Worm (Caenorhabditis elegans) whole organism, young adult: Measurements from ENCODE around the gene F42H10.2.

ENCODE experiments used
- B0336.3 ChIP-seq: fragments of 200-800 bp; sonication (Bioruptor generic); IDR thresholded peaks from 2 replicates; pipeline ENCODE4 v1.3.6; 2022; ENCODE audit warnings: missing genetic modification characterization, missing compliant biosample characterization
- F57A8.1 ChIP-seq: fragments of 200-800 bp; sonication (Bioruptor generic); optimal IDR thresholded peaks from 2 replicates; lab custom pipeline; 2018; ENCODE audit warnings: mild to moderate bottlenecking, missing genetic modification characterization, moderate library complexity, missing compliant biosample characterization
- F57C9.4 ChIP-seq: sonication (generic microtip); optimal IDR thresholded peaks from 2 replicates; lab custom pipeline; 2017; ENCODE audit warnings: mild to moderate bottlenecking, missing genetic modification characterization, missing compliant biosample characterization
- Y53F4B.3 ChIP-seq: fragments of 200-800 bp; sonication (Bioruptor generic); IDR thresholded peaks from 2 replicates; pipeline ENCODE4 v1.3.6; 2022; ENCODE audit warnings: missing genetic modification reagents, missing genetic modification characterization, missing compliant biosample characterization
- Y79H2A.3 ChIP-seq: fragments of 200-800 bp; sonication (Bioruptor generic); conservative IDR thresholded peaks from 2 replicates; pipeline ENCODE4 v1.3.6; 2022; ENCODE audit warnings: missing genetic modification reagents, missing genetic modification characterization, missing compliant biosample characterization
- ama-1 ChIP-seq, 3 experiments: fragments of 150-350 bp in 1 of 3; sonication (generic microtip) in 2 of 3; optimal IDR thresholded peaks; 2 replicates each; lab custom pipeline; 2014 to 2018; ENCODE audit warnings: missing biosample characterization in 2 of 3, missing genetic modification characterization in 2 of 3, missing genetic modification reagents in 2 of 3
- attf-5 ChIP-seq: fragments of 200-800 bp; sonication (Bioruptor generic); optimal IDR thresholded peaks from 2 replicates; lab custom pipeline; 2018; ENCODE audit warnings: mild to moderate bottlenecking, missing genetic modification characterization, missing compliant biosample characterization
- ceh-40 ChIP-seq: fragments of 200-800 bp; sonication (Bioruptor generic); IDR thresholded peaks from 2 replicates; pipeline ENCODE4 v1.3.6; 2022; ENCODE audit warnings: missing genetic modification characterization, missing compliant biosample characterization
- die-1 ChIP-seq: sonication (generic microtip); optimal IDR thresholded peaks from 2 replicates; lab custom pipeline; 2016; ENCODE audit warnings: missing genotype, mild to moderate bottlenecking, missing genetic modification characterization, missing compliant biosample characterization
- fkh-3 ChIP-seq: sonication (generic microtip); optimal IDR thresholded peaks from 2 replicates; lab custom pipeline; 2016; ENCODE audit warnings: mild to moderate bottlenecking, missing genetic modification characterization, missing compliant biosample characterization
- hmg-20 ChIP-seq: fragments of 200-800 bp; sonication (Bioruptor generic); IDR thresholded peaks from 2 replicates; pipeline ENCODE4 v1.3.6; 2022; ENCODE audit warnings: missing genetic modification reagents, missing genetic modification characterization, missing compliant biosample characterization
- hsf-1 ChIP-seq: fragments of 200-800 bp; sonication (Bioruptor generic); IDR thresholded peaks from 2 replicates; pipeline ENCODE4 v1.3.6; 2022; ENCODE audit warnings: missing genetic modification reagents, missing genetic modification characterization, missing compliant biosample characterization
- let-526 ChIP-seq: fragments of 200-800 bp; sonication (Bioruptor generic); IDR thresholded peaks from 2 replicates; pipeline ENCODE4 v1.3.6; 2022; ENCODE audit warnings: missing genetic modification reagents, missing genetic modification characterization, missing compliant biosample characterization
- lsy-27 ChIP-seq: sonication (generic microtip); optimal IDR thresholded peaks from 2 replicates; lab custom pipeline; 2017; ENCODE audit warnings: missing genetic modification characterization, mild to moderate bottlenecking, missing compliant biosample characterization, antibody characterized with exemption, missing genotype, borderline replicate concordance; ENCODE audit not compliant: insufficient read depth
- mel-28 ChIP-seq: sonication (generic microtip); optimal IDR thresholded peaks from 2 replicates; lab custom pipeline; 2016; ENCODE audit warnings: borderline replicate concordance, mild to moderate bottlenecking, missing genetic modification characterization, missing compliant biosample characterization
- mes-4 ChIP-seq: sonication (generic microtip); optimal IDR thresholded peaks from 2 replicates; lab custom pipeline; 2016; ENCODE audit warnings: missing genotype, missing genetic modification characterization, missing compliant biosample characterization
- nfyb-1 ChIP-seq: fragments of 200-800 bp; sonication (Bioruptor generic); IDR thresholded peaks from 2 replicates; pipeline ENCODE4 v1.3.6; 2022; ENCODE audit warnings: missing genetic modification reagents, missing genetic modification characterization, missing compliant biosample characterization
- nhr-90 ChIP-seq: sonication (generic microtip); optimal IDR thresholded peaks from 2 replicates; lab custom pipeline; 2016; ENCODE audit warnings: missing genotype, mild to moderate bottlenecking, missing genetic modification characterization, missing compliant biosample characterization
- rpc-1 ChIP-seq, 2 experiments: fragments of 150-350 bp in 1 of 2; sonication (generic microtip) in 1 of 2; optimal IDR thresholded peaks; 2 replicates each; lab custom pipeline; 2014 to 2018; ENCODE audit warnings: missing biosample characterization in 1 of 2, missing genetic modification characterization in 1 of 2, missing genetic modification reagents in 1 of 2, missing genotype in 1 of 2
- tlf-1 ChIP-seq: fragments of 200-800 bp; sonication (Bioruptor generic); optimal IDR thresholded peaks from 2 replicates; lab custom pipeline; 2018; ENCODE audit warnings: mild to moderate bottlenecking, missing genetic modification characterization, missing compliant biosample characterization
- zim-3 ChIP-seq: sonication (generic microtip); optimal IDR thresholded peaks from 2 replicates; lab custom pipeline; 2017; ENCODE audit warnings: mild to moderate bottlenecking, missing genetic modification characterization, moderate library complexity, missing compliant biosample characterization
- ztf-6 ChIP-seq: fragments of 200-800 bp; sonication (Bioruptor generic); IDR thresholded peaks from 2 replicates; pipeline ENCODE4 v1.3.6; 2022; ENCODE audit warnings: missing genetic modification reagents, missing genetic modification characterization, missing compliant biosample characterization

F42H10.2 gene

DNA sequence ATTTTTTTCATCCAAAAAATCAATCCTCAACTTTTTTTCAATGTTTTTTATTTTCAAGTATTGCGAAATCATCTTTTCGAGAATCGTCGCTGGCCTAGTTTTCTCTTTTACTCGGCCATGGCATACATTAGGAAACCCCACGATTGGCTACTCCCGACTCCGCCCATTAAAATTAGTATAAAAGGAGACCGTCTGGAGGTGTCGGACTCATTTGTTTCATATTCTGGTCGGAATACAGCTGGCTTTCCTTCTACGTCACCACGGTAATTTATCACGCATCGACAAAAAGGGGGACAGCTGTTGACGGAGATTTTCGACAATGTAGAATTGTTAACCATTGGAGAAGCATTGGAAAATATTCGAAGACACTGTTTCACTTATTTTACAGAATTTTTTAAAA, 38.6 kb downstream of the F42H10.2 start (continued):
- no peak for TF ChIP-seq die-1 (tag; lab: Kevin White, UChicago)
- TF ChIP-seq ama-1 (optimal IDR thresholded peaks at IDR 0.05; lab: Kevin White, UChicago): no peak
- TF ChIP-seq ama-1 (GFP tag; optimal IDR thresholded peaks at IDR 0.05; lab: Kevin White, UChicago): no peak
- TF ChIP-seq mel-28: no peak
- TF ChIP-seq attf-5 (GFP tag; lab: Kevin White, UChicago): peak; percentile 37
- TF ChIP-seq ceh-40 (GFP tag; lab: Robert Waterston, UW): no peak
- TF ChIP-seq nfyb-1: peak; percentile 98
- TF ChIP-seq Y79H2A.3 (GFP tag; lab: Robert Waterston, UW): no peak
- no peak for TF ChIP-seq let-526 (GFP tag; lab: Robert Waterston, UW)
- TF ChIP-seq tlf-1 (GFP tag; lab: Kevin White, UChicago): no peak
- no peak for TF ChIP-seq nhr-90 (tag; lab: Kevin White, UChicago)
- TF ChIP-seq F57A8.1 (GFP tag; lab: Kevin White, UChicago): no peak
- TF ChIP-seq hmg-20 (GFP tag; lab: Robert Waterston, UW): no peak
- no peak for TF ChIP-seq lsy-27 (tag; lab: Kevin White, UChicago)
- peak; percentile 70; the same call in 1 of the 2 replicates for TF ChIP-seq hsf-1 (GFP tag; lab: Robert Waterston, UW)

DNA sequence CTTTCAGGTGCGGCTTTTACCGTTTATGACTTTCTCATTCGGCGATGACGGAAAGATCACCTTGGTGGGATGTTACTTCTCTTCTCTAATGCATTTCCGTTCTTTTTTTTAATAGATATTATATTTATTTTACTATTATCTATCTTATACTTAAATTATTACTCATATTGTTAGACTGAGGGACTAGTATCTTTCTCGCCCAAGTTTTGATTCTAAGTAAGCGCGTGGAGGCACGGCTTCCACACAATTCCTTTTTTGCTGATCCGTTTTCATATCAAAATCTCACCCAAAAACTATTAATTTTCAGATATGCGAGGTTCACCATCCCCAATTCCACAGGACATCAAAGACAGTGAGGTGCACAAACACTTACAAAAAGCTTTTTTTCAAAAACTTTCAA, 39.4 kb downstream of the F42H10.2 start, which contains the start of gene ZC21.10:
TSS of gene ZC21.10 (plus strand) at position 301 of the 400 bp plus-strand sequence.
- TF ChIP-seq rpc-1 (optimal IDR thresholded peaks at IDR 0.05; lab: Kevin White, UChicago) (no peak), rpc-1 (tag; optimal IDR thresholded peaks at IDR 0.05; lab: Kevin White, UChicago) (no peak)
- TF ChIP-seq, all 124 proteins: peak for 0

DNA sequence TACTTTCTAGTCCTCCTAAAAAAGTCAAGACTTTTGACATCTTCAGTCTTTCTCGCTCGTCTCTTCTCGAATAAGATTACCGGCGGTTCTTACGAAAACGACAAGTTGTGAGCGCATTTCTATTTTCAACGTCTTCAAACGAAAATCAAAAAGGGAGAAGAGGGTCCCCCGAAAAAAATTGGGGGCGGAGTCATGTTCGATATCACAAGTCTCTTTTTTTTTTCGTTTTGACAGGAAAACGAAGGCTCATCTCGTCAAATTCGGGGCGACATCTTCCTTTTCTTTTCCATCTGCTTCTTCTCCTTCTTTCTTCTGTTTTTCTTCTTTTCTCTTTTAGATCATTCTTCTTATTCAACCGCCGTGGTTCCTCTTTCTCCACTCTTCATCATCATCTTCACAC, 43.5 kb downstream of the F42H10.2 start:
- TF ChIP-seq ztf-6 (GFP tag; lab: Robert Waterston, UW): no peak
- TF ChIP-seq, all 124 proteins: peak for 0

DNA sequence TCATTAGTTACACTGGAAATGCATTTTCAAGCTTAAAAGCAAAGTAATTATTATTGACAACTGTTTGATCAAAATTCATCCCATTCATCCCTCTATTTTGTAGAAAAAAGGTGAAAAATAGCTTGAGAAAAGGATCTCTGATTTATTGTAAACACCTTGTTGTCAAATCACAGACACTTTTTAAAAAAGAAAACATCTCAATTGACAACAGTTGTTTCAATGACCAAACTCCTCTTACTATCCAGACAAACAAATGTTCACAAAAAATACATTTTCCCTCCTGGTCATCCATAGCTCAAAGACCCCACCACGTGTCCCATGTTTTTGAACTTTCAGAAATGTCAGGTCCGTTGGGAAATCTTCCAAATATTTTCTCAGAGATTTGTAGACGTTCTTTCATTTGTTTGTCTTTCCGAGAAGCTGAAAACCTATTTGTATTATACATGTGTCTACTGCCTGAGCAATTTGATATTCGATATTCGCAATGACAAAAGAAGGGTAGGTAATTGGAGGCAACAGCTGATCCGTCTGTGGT, 44.3 kb downstream of the F42H10.2 start, which contains the start of gene trp-1:
TSS of gene trp-1 (plus strand) at position 485 of the 535 bp plus-strand sequence.
- no peak for TF ChIP-seq zim-3
- TF ChIP-seq mes-4 (tag; lab: Kevin White, UChicago): no peak
- no peak for TF ChIP-seq Y53F4B.3 (GFP tag; lab: Robert Waterston, UW)
- no peak for TF ChIP-seq fkh-3 (tag; lab: Kevin White, UChicago)

DNA sequence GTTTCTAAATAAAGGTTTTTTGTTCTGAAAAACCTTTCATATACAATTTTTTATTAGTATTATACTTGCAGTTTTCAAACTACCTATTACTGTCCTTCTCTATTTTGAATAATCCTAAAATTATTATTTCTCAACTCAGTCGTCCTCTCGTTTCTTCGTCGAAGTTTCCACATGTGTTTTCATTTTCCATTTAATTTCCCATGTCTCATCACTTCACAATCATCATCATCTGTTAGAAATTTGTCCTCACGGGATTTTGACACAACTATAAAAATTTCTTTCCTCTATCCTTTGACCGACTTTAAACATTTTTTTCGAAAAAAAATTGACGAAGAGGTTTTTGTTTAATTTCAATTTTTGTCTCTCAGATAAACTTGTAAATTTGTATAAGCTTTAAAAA, 45.0 kb downstream of the F42H10.2 start:
- TF ChIP-seq B0336.3 (GFP tag; lab: Robert Waterston, UW): no peak
- TF ChIP-seq F57C9.4: no peak
